Worm (Caenorhabditis elegans) whole organism, young adult: ENCODE results near the gene sel-13.

Experiments
- him-1 ChIP-seq: sonication (generic microtip); optimal IDR thresholded peaks from 2 replicates; lab custom pipeline; 2016; ENCODE audit warnings: missing genotype, missing genetic modification reagents, missing genetic modification characterization, missing compliant biosample characterization
- hmg-20 ChIP-seq: fragments of 200-800 bp; sonication (Bioruptor generic); IDR thresholded peaks from 2 replicates; pipeline ENCODE4 v1.3.6; 2022; ENCODE audit warnings: missing genetic modification reagents, missing genetic modification characterization, missing compliant biosample characterization
- hrde-1 ChIP-seq: sonication (generic microtip); optimal IDR thresholded peaks from 2 replicates; lab custom pipeline; 2016; ENCODE audit warnings: missing genetic modification characterization, mild to moderate bottlenecking, missing compliant biosample characterization, moderate library complexity, missing genotype, missing genetic modification reagents, borderline replicate concordance

- no peak for TF ChIP-seq hrde-1 (tag; lab: Kevin White, UChicago)
- TF ChIP-seq him-1 (tag; lab: Kevin White, UChicago) = no peak
- TF ChIP-seq hmg-20 (GFP tag; lab: Robert Waterston, UW) = no peak
These were observed 11.7 kb downstream of the sel-13 start, which contains the start of gene tag-243 for ce11 chrIII:4688356-4688755.
